Worm (Caenorhabditis elegans): ENCODE results near the gene M03E7.3.

Gene M03E7.3

DNA sequence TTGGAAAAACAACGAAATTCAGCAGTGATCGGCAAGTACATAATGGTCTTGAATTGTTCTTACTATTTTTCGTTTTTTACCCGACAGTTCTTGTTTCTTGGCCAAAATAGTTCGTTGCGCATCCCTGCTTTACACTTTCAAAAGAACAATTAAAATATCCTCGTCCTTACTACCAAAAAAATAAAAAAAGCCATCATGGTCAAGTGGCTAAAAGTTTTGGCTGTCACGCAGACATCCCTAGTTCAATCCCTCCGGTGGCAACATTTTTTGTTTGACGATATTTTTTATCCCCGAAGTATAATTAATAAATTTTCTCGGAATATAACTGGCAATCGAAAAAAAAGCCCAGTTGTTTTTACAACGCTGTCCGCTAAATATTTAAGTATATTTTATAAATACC lies 22.9 kb upstream of the M03E7.3 start (continued):
- TF ChIP-seq snpc-1.3 (tag; optimal IDR thresholded peaks at IDR 0.05; ENCODE audit: insufficient read depth) (peak; percentile 81), let-607 (tag; optimal IDR thresholded peaks at IDR 0.05) (peak in 1 of 2 experiments; percentile 24), F55B11.4 (tag; optimal IDR thresholded peaks at IDR 0.05; ENCODE audit: borderline replicate concordance, insufficient read depth) (no peak), Y79H2A.3 (GFP tag; conservative IDR thresholded peaks at IDR 0.05) (no peak), ztf-18 (tag; optimal IDR thresholded peaks at IDR 0.05) (peak; percentile 59), madf-6 (GFP tag; IDR thresholded peaks at IDR 0.05) (peak; percentile 77), bed-2 (GFP tag; IDR thresholded peaks at IDR 0.05) (no peak), pha-4 (tag; optimal IDR thresholded peaks at IDR 0.05) (no peak), ekl-4 (GFP tag; IDR thresholded peaks at IDR 0.05) (no peak), ceh-79 (tag; optimal IDR thresholded peaks at IDR 0.05) (peak; percentile 16), attf-5 (GFP tag; optimal IDR thresholded peaks at IDR 0.05) (peak; percentile 46), lin-54 (GFP tag; optimal IDR thresholded peaks at IDR 0.05) (peak; percentile 56), nhr-27 (tag; optimal IDR thresholded peaks at IDR 0.05) (no peak), T26A5.8 (tag; optimal IDR thresholded peaks at IDR 0.05) (peak; percentile 42), madf-8 (GFP tag; conservative IDR thresholded peaks at IDR 0.05) (no peak), repo-1 (tag; optimal IDR thresholded peaks at IDR 0.05) (peak; percentile 29), rpc-1 (optimal IDR thresholded peaks at IDR 0.05) (peak; percentile 73), rpc-1 (tag; optimal IDR thresholded peaks at IDR 0.05) (peak; percentile 93), fkh-3 (tag; optimal IDR thresholded peaks at IDR 0.05) (peak; percentile 69), B0261.1 (tag; optimal IDR thresholded peaks at IDR 0.05) (peak; percentile 67), F33H1.4 (GFP tag; IDR thresholded peaks at IDR 0.05) (peak; percentile 9; the same call in 1 of the 2 replicates), lsl-1 (GFP tag; optimal IDR thresholded peaks at IDR 0.05) (peak; percentile 53), ceh-58 (GFP tag; IDR thresholded peaks at IDR 0.05) (no peak), attf-6 (GFP tag; IDR thresholded peaks at IDR 0.05) (peak; percentile 76; the same call in 1 of the 2 replicates), rec-8 (tag; optimal IDR thresholded peaks at IDR 0.05) (peak in 1 of 2 experiments; percentile 48), D2030.7 (GFP tag; IDR thresholded peaks at IDR 0.05) (peak; percentile 79), Y95B8A.8 (GFP tag; IDR thresholded peaks at IDR 0.05) (peak; percentile 85), ceh-40 (GFP tag; IDR thresholded peaks at IDR 0.05) (0 out of 2 replicates have a peak, but pooled peaks have one; percentile 75), sptf-2 (GFP tag; optimal IDR thresholded peaks at IDR 0.05) (no peak), ztf-28 (GFP tag; IDR thresholded peaks at IDR 0.05) (0 out of 2 replicates have a peak, but pooled peaks have one; percentile 55), ceh-91 (GFP tag; IDR thresholded peaks at IDR 0.05) (peak; percentile 29; the same call in 1 of the 2 replicates), snpc-1.1 (tag; optimal IDR thresholded peaks at IDR 0.05; ENCODE audit: insufficient read depth) (peak; percentile 68), mes-4 (tag; optimal IDR thresholded peaks at IDR 0.05) (peak; percentile 41), pbrm-1 (GFP tag; IDR thresholded peaks at IDR 0.05) (peak; percentile 68), tbp1 (GFP tag; optimal IDR thresholded peaks at IDR 0.05) (peak; percentile 88), Y67H2A.10 (GFP tag; conservative IDR thresholded peaks at IDR 0.05) (0 out of 2 replicates have a peak, but pooled peaks have one; percentile 9), atf-7 (tag; optimal IDR thresholded peaks at IDR 0.05) (peak; percentile 72), chd-7 (tag; optimal IDR thresholded peaks at IDR 0.05) (peak; percentile 61), ztf-6 (GFP tag; IDR thresholded peaks at IDR 0.05) (no peak), sdz-38 (tag; optimal IDR thresholded peaks at IDR 0.05) (no peak), F52B5.7 (tag; optimal IDR thresholded peaks at IDR 0.05) (peak; percentile 71), snpc-3.4 (tag; optimal IDR thresholded peaks at IDR 0.05) (peak; percentile 77), him-1 (tag; optimal IDR thresholded peaks at IDR 0.05) (peak; percentile 52), gei-17 (GFP tag; optimal IDR thresholded peaks at IDR 0.05) (no peak), F23B12.7 (tag; optimal IDR thresholded peaks at IDR 0.05; ENCODE audit: insufficient read depth) (no peak)

All from whole organism, young adult.